Fruit fly (Drosophila melanogaster): ENCODE results near the gene CG12402.

DNA sequence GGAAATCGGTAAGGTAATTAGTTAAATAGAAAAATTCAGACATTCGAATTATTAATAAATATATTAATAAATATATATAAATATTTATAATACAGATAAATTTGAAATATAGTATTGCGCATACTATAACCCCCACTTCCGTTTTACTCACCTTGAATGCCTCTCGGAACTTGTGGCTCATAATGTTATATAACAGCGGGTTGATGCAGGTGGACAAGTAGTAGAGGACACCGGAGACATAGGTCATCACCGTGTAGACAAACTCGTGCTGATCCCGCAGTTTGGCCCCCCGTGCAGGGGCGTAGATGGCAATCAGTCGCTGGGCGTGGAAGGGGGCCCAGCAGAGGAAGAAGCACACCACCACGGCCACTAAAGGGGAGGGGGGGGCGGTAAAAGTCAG, 7.2 kb downstream of the CG12402 start:
- TF ChIP-seq Dll (optimal IDR thresholded peaks at IDR 0.05) (no peak), usp (GFP tag; optimal IDR thresholded peaks at IDR 0.05) (no peak)
